Fruit fly (Drosophila melanogaster) whole organism, embryonic: ENCODE measurements around the gene CG33096.
A peak's percentile ranks its signal among the peaks of the same experiment; 100 is the strongest.

Experiments
- Bgb ChIP-seq: fragments of 200-800 bp; sonication (Bioruptor generic); IDR thresholded peaks from 2 replicates; pipeline ENCODE4 v1.3.6; 2022; ENCODE audit warnings: missing biosample characterization, missing genetic modification characterization; ENCODE audit not compliant: partially characterized antibody
- CG10462 ChIP-seq: fragments of 200-800 bp; sonication (Bioruptor generic); optimal IDR thresholded peaks from 2 replicates; lab custom pipeline; 2016; ENCODE audit warnings: missing biosample characterization, missing genetic modification characterization
- CG11560 ChIP-seq: fragments of 200-800 bp; sonication (Bioruptor generic); IDR thresholded peaks from 3 replicates; pipeline ENCODE4 v1.3.6; 2022; ENCODE audit warnings: missing biosample characterization, missing genetic modification characterization
- CG12299 ChIP-seq: fragments of 200-800 bp; sonication (Bioruptor generic); optimal IDR thresholded peaks from 2 replicates; lab custom pipeline; 2018; ENCODE audit warnings: missing biosample characterization, mild to moderate bottlenecking, missing genetic modification characterization
- CG12744 ChIP-seq: fragments of 200-800 bp; sonication (Bioruptor generic); optimal IDR thresholded peaks from 2 replicates; lab custom pipeline; 2016; ENCODE audit warnings: missing biosample characterization, missing genetic modification characterization
- CG12942 ChIP-seq: fragments of 200-800 bp; sonication (Bioruptor generic); optimal IDR thresholded peaks from 3 replicates; lab custom pipeline; 2016; ENCODE audit warnings: missing biosample characterization, missing genetic modification characterization
- CG13775 ChIP-seq: fragments of 200-800 bp; sonication (Bioruptor generic); optimal IDR thresholded peaks from 3 replicates; lab custom pipeline; 2017; ENCODE audit warnings: missing biosample characterization, mild to moderate bottlenecking, missing genetic modification characterization
- CG14860 ChIP-seq: fragments of 200-800 bp; sonication (Bioruptor generic); IDR thresholded peaks from 3 replicates; pipeline ENCODE4 v1.3.6; 2022; ENCODE audit warnings: missing biosample characterization, missing genetic modification characterization; ENCODE audit not compliant: partially characterized antibody
- CG15269 ChIP-seq: fragments of 200-800 bp; sonication (Bioruptor generic); optimal IDR thresholded peaks from 2 replicates; lab custom pipeline; 2018; ENCODE audit warnings: missing biosample characterization, mild to moderate bottlenecking, missing genetic modification characterization, moderate library complexity
- CG15479 ChIP-seq: fragments of 200-800 bp; sonication (Bioruptor generic); optimal IDR thresholded peaks from 3 replicates; lab custom pipeline; 2019; ENCODE audit warnings: missing biosample characterization, mild to moderate bottlenecking, missing genetic modification characterization, moderate library complexity
- CG15601 ChIP-seq: fragments of 200-800 bp; sonication (Bioruptor generic); optimal IDR thresholded peaks from 3 replicates; lab custom pipeline; 2019; ENCODE audit warnings: missing biosample characterization, mild to moderate bottlenecking, missing genetic modification characterization, moderate library complexity
- CG1792 ChIP-seq: fragments of 200-800 bp; sonication (Bioruptor generic); optimal IDR thresholded peaks from 2 replicates; lab custom pipeline; 2016; ENCODE audit warnings: missing biosample characterization, missing genetic modification characterization
- CG2202 ChIP-seq: fragments of 200-800 bp; sonication (Bioruptor generic); optimal IDR thresholded peaks from 2 replicates; lab custom pipeline; 2018; ENCODE audit warnings: missing biosample characterization, mild to moderate bottlenecking, missing genetic modification characterization
- CG30431 ChIP-seq: fragments of 200-800 bp; sonication (Bioruptor generic); optimal IDR thresholded peaks from 2 replicates; lab custom pipeline; 2017; ENCODE audit warnings: missing biosample characterization, missing genetic modification characterization
- CG32532 ChIP-seq: fragments of 200-800 bp; sonication (Bioruptor generic); IDR thresholded peaks from 2 replicates; pipeline ENCODE4 v1.3.6; 2022; ENCODE audit warnings: missing biosample characterization, missing genetic modification characterization
- CG5953 ChIP-seq: fragments of 200-800 bp; sonication (Bioruptor generic); IDR thresholded peaks from 2 replicates; pipeline ENCODE4 v1.3.6; 2022; ENCODE audit warnings: missing biosample characterization, missing genetic modification characterization
- CG6654 ChIP-seq: fragments of 200-800 bp; sonication (Bioruptor generic); optimal IDR thresholded peaks from 2 replicates; lab custom pipeline; 2017; ENCODE audit warnings: missing biosample characterization, mild to moderate bottlenecking, missing genetic modification characterization
- CG7271 ChIP-seq: fragments of 200-800 bp; sonication (Bioruptor generic); optimal IDR thresholded peaks from 2 replicates; lab custom pipeline; 2018; ENCODE audit warnings: missing biosample characterization, mild to moderate bottlenecking, missing genetic modification characterization, moderate library complexity
- CG7963 ChIP-seq: fragments of 200-800 bp; sonication (Bioruptor generic); IDR thresholded peaks from 3 replicates; pipeline ENCODE4 v1.3.6; 2022; ENCODE audit warnings: missing biosample characterization, missing genetic modification characterization; ENCODE audit not compliant: partially characterized antibody
- CHES-1-like ChIP-seq: fragments of 200-800 bp; sonication (Bioruptor generic); optimal IDR thresholded peaks from 2 replicates; lab custom pipeline; 2016; ENCODE audit warnings: missing biosample characterization, missing genetic modification characterization
- CTCF ChIP-seq: fragments of 200-800 bp; sonication (Bioruptor generic); optimal IDR thresholded peaks from 2 replicates; lab custom pipeline; 2017; ENCODE audit warnings: missing biosample characterization, mild to moderate bottlenecking, missing genetic modification characterization, moderate library complexity
- CoRest ChIP-seq: fragments of 200-800 bp; sonication (Bioruptor generic); optimal IDR thresholded peaks from 3 replicates; lab custom pipeline; 2018; ENCODE audit warnings: missing biosample characterization, mild to moderate bottlenecking, missing genetic modification characterization, moderate library complexity
- HmgD ChIP-seq: fragments of 200-800 bp; sonication (Bioruptor generic); optimal IDR thresholded peaks from 3 replicates; lab custom pipeline; 2016; ENCODE audit warnings: missing biosample characterization, missing genetic modification characterization
- Hr3 ChIP-seq: fragments of 200-800 bp; sonication (Bioruptor generic); optimal IDR thresholded peaks from 3 replicates; lab custom pipeline; 2016; ENCODE audit warnings: missing biosample characterization, missing genetic modification characterization
- Jarid2 ChIP-seq: fragments of 200-800 bp; sonication (Bioruptor generic); optimal IDR thresholded peaks from 3 replicates; lab custom pipeline; 2017; ENCODE audit warnings: mild to moderate bottlenecking, missing biosample characterization, missing genetic modification reagents, missing genetic modification characterization
- MBD-R2 ChIP-seq: fragments of 200-800 bp; sonication (Bioruptor generic); IDR thresholded peaks from 2 replicates; pipeline ENCODE4 v1.3.6; 2022; ENCODE audit warnings: missing biosample characterization, missing genetic modification characterization
- Mes4 ChIP-seq: fragments of 200-800 bp; sonication (Bioruptor generic); optimal IDR thresholded peaks from 2 replicates; lab custom pipeline; 2016; ENCODE audit warnings: missing biosample characterization, missing genetic modification characterization
- Nf-YB ChIP-seq: fragments of 200-800 bp; sonication (Bioruptor generic); optimal IDR thresholded peaks from 3 replicates; lab custom pipeline; 2019; ENCODE audit warnings: missing biosample characterization, mild to moderate bottlenecking, missing genetic modification characterization, moderate library complexity
- Side ChIP-seq: fragments of 200-800 bp; sonication (Bioruptor generic); optimal IDR thresholded peaks from 2 replicates; lab custom pipeline; 2016; ENCODE audit warnings: missing biosample characterization, missing genetic modification characterization
- Ssrp ChIP-seq: fragments of 200-800 bp; sonication (Bioruptor generic); optimal IDR thresholded peaks from 2 replicates; lab custom pipeline; 2018; ENCODE audit warnings: missing biosample characterization, mild to moderate bottlenecking, missing genetic modification characterization, moderate library complexity
- Xbp1 ChIP-seq: fragments of 200-800 bp; sonication (Bioruptor generic); optimal IDR thresholded peaks from 3 replicates; lab custom pipeline; 2016; ENCODE audit warnings: missing biosample characterization, mild to moderate bottlenecking, missing genetic modification characterization
- chm ChIP-seq: fragments of 200-800 bp; sonication (Bioruptor generic); IDR thresholded peaks from 2 replicates; pipeline ENCODE4 v1.3.6; 2022; ENCODE audit warnings: missing biosample characterization, missing genetic modification characterization
- crol ChIP-seq: fragments of 200-800 bp; sonication (Bioruptor generic); IDR thresholded peaks from 2 replicates; pipeline ENCODE4 v1.3.6; 2022; ENCODE audit warnings: missing biosample characterization, missing genetic modification characterization
- crp ChIP-seq, 2 experiments: fragments of 200-800 bp; sonication (Bioruptor generic); optimal IDR thresholded peaks; 2 replicates in 1 of 2; 3 replicates in 1 of 2; lab custom pipeline; 2017; ENCODE audit warnings: missing biosample characterization in 2 of 2, missing genetic modification characterization in 2 of 2, mild to moderate bottlenecking in 1 of 2, moderate library complexity in 1 of 2
- dm ChIP-seq: fragments of 200-800 bp; sonication (Bioruptor generic); optimal IDR thresholded peaks from 3 replicates; lab custom pipeline; 2016; ENCODE audit warnings: missing biosample characterization, missing genetic modification characterization
- eyg ChIP-seq: fragments of 200-800 bp; sonication (Bioruptor generic); optimal IDR thresholded peaks from 3 replicates; lab custom pipeline; 2016; ENCODE audit warnings: missing biosample characterization, missing genetic modification characterization
- fd102C ChIP-seq: fragments of 200-800 bp; sonication (Bioruptor generic); optimal IDR thresholded peaks from 2 replicates; lab custom pipeline; 2018; ENCODE audit warnings: missing biosample characterization, mild to moderate bottlenecking, missing genetic modification characterization, moderate library complexity
- gcm ChIP-seq: fragments of 200-800 bp; sonication (Bioruptor generic); optimal IDR thresholded peaks from 2 replicates; lab custom pipeline; 2019; ENCODE audit warnings: missing biosample characterization, mild to moderate bottlenecking, missing genetic modification characterization, moderate library complexity
- gfzf ChIP-seq: fragments of 200-800 bp; sonication (Bioruptor generic); optimal IDR thresholded peaks from 2 replicates; lab custom pipeline; 2016; ENCODE audit warnings: missing biosample characterization, mild to moderate bottlenecking, missing genetic modification characterization, moderate library complexity
- gsb ChIP-seq: fragments of 200-800 bp; sonication (Bioruptor generic); IDR thresholded peaks from 2 replicates; pipeline ENCODE4 v1.3.6; 2022; ENCODE audit warnings: missing biosample characterization, missing genetic modification characterization
- hkb ChIP-seq, 2 experiments: fragments of 200-800 bp in 1 of 2; fragments of >200 bp in 1 of 2; sonication (Bioruptor generic) in 1 of 2; IDR thresholded peaks in 1 of 2; optimal IDR thresholded peaks in 1 of 2; 2 replicates each; pipeline versions ENCODE4 v1.3.6 to Lab custom; 2017 to 2022; ENCODE audit warnings: missing biosample characterization in 1 of 2, missing genetic modification characterization in 1 of 2
- pb ChIP-seq: fragments of 200-800 bp; sonication (Bioruptor generic); optimal IDR thresholded peaks from 3 replicates; lab custom pipeline; 2016; ENCODE audit warnings: missing biosample characterization, missing genetic modification characterization
- row ChIP-seq: fragments of 200-800 bp; sonication (Bioruptor generic); IDR thresholded peaks from 3 replicates; pipeline ENCODE4 v1.3.6; 2022; ENCODE audit warnings: missing biosample characterization, missing genetic modification characterization
- sob ChIP-seq: fragments of 200-800 bp; sonication (Bioruptor generic); IDR thresholded peaks from 2 replicates; pipeline ENCODE4 v1.3.6; 2022; ENCODE audit warnings: missing biosample characterization, missing genetic modification characterization
- sr ChIP-seq: fragments of 200-800 bp; sonication (Bioruptor generic); IDR thresholded peaks from 3 replicates; pipeline ENCODE4 v1.3.6; 2022; ENCODE audit warnings: missing biosample characterization, missing genetic modification characterization
- tx ChIP-seq: fragments of 200-800 bp; sonication (Bioruptor generic); optimal IDR thresholded peaks from 2 replicates; lab custom pipeline; 2016; ENCODE audit warnings: missing biosample characterization, missing genetic modification characterization
- unpg ChIP-seq: fragments of 200-800 bp; sonication (Bioruptor generic); optimal IDR thresholded peaks from 3 replicates; lab custom pipeline; 2018; ENCODE audit warnings: missing biosample characterization, mild to moderate bottlenecking, missing genetic modification characterization, moderate library complexity

The CG33096 gene

dm6 chr3R:25069569-25069968 lies 27.9 kb upstream of the CG33096 start, which contains the start of the genes Stt3B and CG11839 (continued):
- peak; percentile 78 for TF ChIP-seq tx (GFP tag; lab: Kevin White, UChicago)
- TF ChIP-seq CG14860 (GFP tag; lab: Robert Waterston, UW): peak; percentile 91
- no peak for TF ChIP-seq unpg (GFP tag; lab: Kevin White, UChicago)
- TF ChIP-seq crp (GFP tag; optimal IDR thresholded peaks at IDR 0.05; lab: Kevin White, UChicago): peak in 1 of 2 experiments; percentile 43
- peak; percentile 73 for TF ChIP-seq CG1792 (GFP tag; lab: Kevin White, UChicago)

dm6 chr3R:25070871-25071270 lies 26.6 kb upstream of the CG33096 start, which contains the start of gene CG11836:
Gene CG11836, plus strand, starts transcription at chr3R:25071126.
- TF ChIP-seq crp (GFP tag; optimal IDR thresholded peaks at IDR 0.05; lab: Kevin White, UChicago) (peak in 1 of 2 experiments; percentile 74), pb (GFP tag; lab: Kevin White, UChicago) (no peak), MBD-R2 (GFP tag; lab: Robert Waterston, UW) (0 out of 2 replicates have a peak, but pooled peaks have one; percentile 8), gfzf (GFP tag; lab: Kevin White, UChicago) (peak; percentile 59), CHES-1-like (no peak), row (GFP tag; lab: Robert Waterston, UW) (0 out of 3 replicates have a peak, but pooled peaks have one; percentile 29)
- TF ChIP-seq, all 482 proteins: peak for 4

- TF ChIP-seq CG11560 (tag; lab: Robert Waterston, UW): no peak
- no peak for TF ChIP-seq CG15269 (tag; lab: Kevin White, UChicago)
- no peak for TF ChIP-seq Jarid2
- TF ChIP-seq CG6654: no peak
- no peak for TF ChIP-seq Xbp1 (GFP tag; lab: Kevin White, UChicago)
- TF ChIP-seq Nf-YB: peak; percentile 24
- TF ChIP-seq CG30431 (GFP tag; lab: Kevin White, UChicago): no peak
- no peak for TF ChIP-seq fd102C (GFP tag; lab: Kevin White, UChicago)
- no peak for TF ChIP-seq tx (GFP tag; lab: Kevin White, UChicago)
- no peak for TF ChIP-seq CG5953 (GFP tag; lab: Robert Waterston, UW)
- no peak for TF ChIP-seq CG10462 (GFP tag; lab: Kevin White, UChicago)
- TF ChIP-seq CG7271 (tag; lab: Kevin White, UChicago): no peak
- TF ChIP-seq Side: no peak
- no peak for TF ChIP-seq Ssrp (tag; lab: Kevin White, UChicago)
- no peak for TF ChIP-seq sr (GFP tag; lab: Robert Waterston, UW)
- no peak for TF ChIP-seq sob (GFP tag; lab: Robert Waterston, UW)
- no peak for TF ChIP-seq gsb (GFP tag; lab: Robert Waterston, UW)
- no peak for TF ChIP-seq CG2202 (tag; lab: Kevin White, UChicago)
- peak; percentile 42 for TF ChIP-seq CG15601
- peak; percentile 39; the same call in 1 of the 3 replicates for TF ChIP-seq CG7963 (GFP tag; lab: Robert Waterston, UW)
- TF ChIP-seq chm (GFP tag; lab: Robert Waterston, UW): no peak
- TF ChIP-seq CoRest: no peak
- peak; percentile 18 for TF ChIP-seq CG13775
- TF ChIP-seq gcm: no peak
- TF ChIP-seq CG12744 (GFP tag; lab: Kevin White, UChicago): no peak
- no peak for TF ChIP-seq CTCF
- no peak for TF ChIP-seq hkb (optimal IDR thresholded peaks at IDR 0.05; lab: Kevin White, UChicago)
- no peak for TF ChIP-seq hkb (GFP tag; IDR thresholded peaks at IDR 0.05; lab: Robert Waterston, UW)
- no peak for TF ChIP-seq Hr3 (GFP tag; lab: Kevin White, UChicago)
- TF ChIP-seq CG15479 (GFP tag; lab: Kevin White, UChicago): no peak
- no peak for TF ChIP-seq crol (GFP tag; lab: Robert Waterston, UW)
- TF ChIP-seq Bgb (GFP tag; lab: Robert Waterston, UW): peak; percentile 60
- TF ChIP-seq Mes4 (GFP tag; lab: Kevin White, UChicago): no peak
- TF ChIP-seq pb (GFP tag; lab: Kevin White, UChicago): no peak
- TF ChIP-seq CG12299: peak; percentile 61
- TF ChIP-seq CG32532 (GFP tag; lab: Robert Waterston, UW): no peak
- peak; percentile 80 for TF ChIP-seq dm
- no peak for TF ChIP-seq HmgD
- TF ChIP-seq CG12942 (GFP tag; lab: Kevin White, UChicago): no peak
- no peak for TF ChIP-seq eyg (GFP tag; lab: Kevin White, UChicago)
Measured at dm6 chr3R:25074558-25074964, 22.9 kb upstream of the CG33096 start, which contains the start of the genes shams and CG11920. Gene shams, minus strand, starts transcription at chr3R:25074607. Gene CG11920, plus strand, starts transcription at chr3R:25074877.
